Fruit fly (Drosophila melanogaster): ENCODE measurements around the gene hzg.

hzg gene

dm6 chr3L:16043782-16044352, 39.3 kb upstream of the hzg start:
- TF ChIP-seq Pif1A (GFP tag; optimal IDR thresholded peaks at IDR 0.05): no peak
- no peak for TF ChIP-seq CG4496 (GFP tag; IDR thresholded peaks at IDR 0.05)
- TF ChIP-seq D1 (tag; optimal IDR thresholded peaks at IDR 0.05): no peak
- no peak for TF ChIP-seq CG10348 (GFP tag; IDR thresholded peaks at IDR 0.05)
- no peak for TF ChIP-seq CG34367 (tag; optimal IDR thresholded peaks at IDR 0.05)

dm6 chr3L:16043045-16043781, 38.7 kb upstream of the hzg start:
- TF ChIP-seq CG14655 (GFP tag; optimal IDR thresholded peaks at IDR 0.05) (peak; percentile 88), CG17806 (tag; optimal IDR thresholded peaks at IDR 0.05) (peak; percentile 81), Pif1B (GFP tag; optimal IDR thresholded peaks at IDR 0.05) (peak; percentile 48), CG8159 (tag; optimal IDR thresholded peaks at IDR 0.05) (peak; percentile 95), CG13204 (GFP tag; optimal IDR thresholded peaks at IDR 0.05) (peak; percentile 77), rn (GFP tag; IDR thresholded peaks at IDR 0.05) (peak; percentile 4; the same call in 1 of the 2 replicates), CG10348 (GFP tag; IDR thresholded peaks at IDR 0.05) (no peak), CG15710 (tag; optimal IDR thresholded peaks at IDR 0.05) (peak; percentile 91), D1 (tag; optimal IDR thresholded peaks at IDR 0.05) (peak; percentile 81), EcR (GFP tag; optimal IDR thresholded peaks at IDR 0.05) (peak; percentile 90), Ets98B (GFP tag; IDR thresholded peaks at IDR 0.05) (peak; percentile 36; the same call in 1 of the 2 replicates), CG4496 (GFP tag; IDR thresholded peaks at IDR 0.05) (peak; percentile 61; the same call in 2 of the 3 replicates), fd96Ca (GFP tag; IDR thresholded peaks at IDR 0.05) (peak; percentile 36; the same call in 1 of the 3 replicates), CG34367 (tag; optimal IDR thresholded peaks at IDR 0.05) (peak; percentile 80), Snoo (tag; optimal IDR thresholded peaks at IDR 0.05) (peak; percentile 77), gl (tag; optimal IDR thresholded peaks at IDR 0.05) (peak; percentile 53), CG9948 (tag; optimal IDR thresholded peaks at IDR 0.05) (peak; percentile 86), CG8301 (tag; optimal IDR thresholded peaks at IDR 0.05) (peak; percentile 82), Pif1A (GFP tag; optimal IDR thresholded peaks at IDR 0.05) (peak; percentile 49), CG12605 (GFP tag; IDR thresholded peaks at IDR 0.05) (peak; percentile 48; the same call in 1 of the 2 replicates), CG32121 (GFP tag; IDR thresholded peaks at IDR 0.05) (peak; percentile 60)

- peak; percentile 43 for TF ChIP-seq CG4496 (GFP tag; IDR thresholded peaks at IDR 0.05)
- peak; percentile 4; the same call in 1 of the 2 replicates for TF ChIP-seq Ets98B (GFP tag; IDR thresholded peaks at IDR 0.05)
- peak; percentile 45 for TF ChIP-seq CG12605 (GFP tag; IDR thresholded peaks at IDR 0.05)
- TF ChIP-seq CG32121 (GFP tag; IDR thresholded peaks at IDR 0.05): no peak
These were observed 38.1 kb upstream of the hzg start for dm6 chr3L:16042640-16043039.

- no peak for TF ChIP-seq fd96Ca (GFP tag; IDR thresholded peaks at IDR 0.05)
- peak; percentile 36 for TF ChIP-seq D1 (tag; optimal IDR thresholded peaks at IDR 0.05)
- no peak for TF ChIP-seq Ets98B (GFP tag; IDR thresholded peaks at IDR 0.05)
- peak; percentile 8 for TF ChIP-seq CG9948 (tag; optimal IDR thresholded peaks at IDR 0.05)
- TF ChIP-seq CG12605 (GFP tag; IDR thresholded peaks at IDR 0.05): no peak
- TF ChIP-seq CG13204 (GFP tag; optimal IDR thresholded peaks at IDR 0.05): no peak
- TF ChIP-seq CG32121 (GFP tag; IDR thresholded peaks at IDR 0.05): no peak
- peak; percentile 47 for TF ChIP-seq CG8159 (tag; optimal IDR thresholded peaks at IDR 0.05)
These were observed 37.5 kb upstream of the hzg start for dm6 chr3L:16042080-16042344.

- peak; percentile 65 for TF ChIP-seq EcR (GFP tag; optimal IDR thresholded peaks at IDR 0.05)
- peak; percentile 46 for TF ChIP-seq Pif1A (GFP tag; optimal IDR thresholded peaks at IDR 0.05)
- peak; percentile 33 for TF ChIP-seq Snoo (tag; optimal IDR thresholded peaks at IDR 0.05)
- TF ChIP-seq CG13204 (GFP tag; optimal IDR thresholded peaks at IDR 0.05): peak; percentile 83
- TF ChIP-seq CG4496 (GFP tag; IDR thresholded peaks at IDR 0.05): peak; percentile 79
- no peak for TF ChIP-seq CG10348 (GFP tag; IDR thresholded peaks at IDR 0.05)
- no peak for TF ChIP-seq CG9948 (tag; optimal IDR thresholded peaks at IDR 0.05)
- peak; percentile 80 for TF ChIP-seq fd96Ca (GFP tag; IDR thresholded peaks at IDR 0.05)
- TF ChIP-seq CG14655 (GFP tag; optimal IDR thresholded peaks at IDR 0.05): peak; percentile 74
- TF ChIP-seq CG34367 (tag; optimal IDR thresholded peaks at IDR 0.05): peak; percentile 29
- no peak for TF ChIP-seq D1 (tag; optimal IDR thresholded peaks at IDR 0.05)
- TF ChIP-seq CG15710 (tag; optimal IDR thresholded peaks at IDR 0.05): peak; percentile 47
- peak; percentile 57 for TF ChIP-seq CG8301 (tag; optimal IDR thresholded peaks at IDR 0.05)
- TF ChIP-seq Ets98B (GFP tag; IDR thresholded peaks at IDR 0.05): peak; percentile 80
- TF ChIP-seq gl (tag; optimal IDR thresholded peaks at IDR 0.05): peak; percentile 91
- peak; percentile 54; the same call in 1 of the 2 replicates for TF ChIP-seq CG12605 (GFP tag; IDR thresholded peaks at IDR 0.05)
- peak; percentile 56 for TF ChIP-seq Pif1B (GFP tag; optimal IDR thresholded peaks at IDR 0.05)
- TF ChIP-seq CG8159 (tag; optimal IDR thresholded peaks at IDR 0.05): peak; percentile 29
- TF ChIP-seq CG32121 (GFP tag; IDR thresholded peaks at IDR 0.05): peak; percentile 66
- TF ChIP-seq CG17806 (tag; optimal IDR thresholded peaks at IDR 0.05): peak; percentile 22
- TF ChIP-seq rn (GFP tag; IDR thresholded peaks at IDR 0.05): no peak
These were observed 36.9 kb upstream of the hzg start for dm6 chr3L:16041260-16042079.

All from whole organism, pupa.